Worm (Caenorhabditis elegans): ENCODE data around the gene nep-25.

nep-25 gene

DNA sequence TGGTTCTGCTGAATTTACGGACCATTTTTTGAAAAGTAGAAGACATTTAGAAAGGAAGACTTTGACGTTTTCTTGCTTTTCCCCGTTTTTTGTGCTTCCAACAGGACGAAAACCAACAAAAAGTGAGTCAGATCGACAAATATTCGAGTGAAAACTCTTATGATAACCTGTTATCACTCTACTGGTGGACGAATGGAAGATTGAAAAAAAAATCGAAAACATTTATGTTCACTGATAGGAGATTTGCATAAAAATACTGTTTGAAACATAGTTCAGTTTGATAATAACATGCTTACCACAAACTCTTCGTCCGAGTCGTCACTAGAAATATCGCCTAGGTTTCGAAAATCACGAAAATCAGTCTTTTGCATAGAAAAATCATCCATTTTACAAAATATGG is 30.4 kb downstream of the nep-25 start:
- TF ChIP-seq fos-1 (tag; optimal IDR thresholded peaks at IDR 0.05) (peak; percentile 53), mab-5 (tag; optimal IDR thresholded peaks at IDR 0.05) (no peak), peb-1 (tag; optimal IDR thresholded peaks at IDR 0.05) (no peak)

DNA sequence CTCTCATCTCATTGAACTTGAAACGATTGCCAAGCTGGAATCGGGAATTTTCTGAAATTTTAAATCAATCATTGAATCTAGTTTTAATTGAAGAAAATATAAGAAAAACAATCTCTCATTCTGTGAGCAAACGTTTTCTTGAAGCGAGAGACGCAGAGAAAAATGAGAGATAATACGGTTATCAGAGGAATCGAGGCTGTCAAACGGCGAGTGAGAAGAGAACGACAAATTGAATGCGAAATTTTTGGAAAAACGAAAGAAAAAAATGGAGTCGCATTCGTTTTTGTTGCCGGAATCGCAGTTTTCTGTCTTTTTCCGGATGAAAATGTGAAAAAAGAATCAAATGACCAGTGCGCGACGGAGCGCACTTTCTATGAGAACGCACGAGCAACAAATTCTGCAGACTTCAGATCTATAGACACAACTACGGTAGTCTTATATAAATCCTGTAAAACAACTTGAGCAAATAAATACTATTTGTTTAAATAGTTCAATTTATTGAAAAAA is 31.6 kb downstream of the nep-25 start, which contains the start of gene tex-2:
Gene tex-2 (minus strand): TSS at position 51 of the 507 bp plus-strand sequence.
- peak; percentile 48 for TF ChIP-seq nhr-129 (tag; optimal IDR thresholded peaks at IDR 0.05)
- TF ChIP-seq mdl-1 (tag; optimal IDR thresholded peaks at IDR 0.05), result no peak
- TF ChIP-seq ceh-16 (tag; optimal IDR thresholded peaks at IDR 0.05), result no peak
- TF ChIP-seq ztf-4 (tag; optimal IDR thresholded peaks at IDR 0.05), result no peak
- TF ChIP-seq C34F6.9 (tag; optimal IDR thresholded peaks at IDR 0.05), result peak; percentile 34
- no peak for TF ChIP-seq R02D3.7 (tag; optimal IDR thresholded peaks at IDR 0.05)
- TF ChIP-seq unc-62 (GFP tag; optimal IDR thresholded peaks at IDR 0.05), result no peak
- no peak for TF ChIP-seq snpc-4 (tag; optimal IDR thresholded peaks at IDR 0.05)
- peak; percentile 9 for TF ChIP-seq crh-2 (tag; optimal IDR thresholded peaks at IDR 0.05)
- no peak for TF ChIP-seq mab-5 (tag; optimal IDR thresholded peaks at IDR 0.05)
- no peak for TF ChIP-seq ztf-11 (tag; optimal IDR thresholded peaks at IDR 0.05)
- TF ChIP-seq skn-1 (tag; optimal IDR thresholded peaks at IDR 0.05), result no peak
- peak in 1 of 2 experiments; percentile 33 for TF ChIP-seq lsy-2 (tag; optimal IDR thresholded peaks at IDR 0.05)
- TF ChIP-seq Y55F3AM.14 (GFP tag; optimal IDR thresholded peaks at IDR 0.05), result no peak
- no peak for TF ChIP-seq ztf-1 (GFP tag; conservative IDR thresholded peaks at IDR 0.05)
- no peak for TF ChIP-seq nhr-12 (tag; optimal IDR thresholded peaks at IDR 0.05)
- TF ChIP-seq lin-11 (tag; optimal IDR thresholded peaks at IDR 0.05), result no peak
- TF ChIP-seq nhr-21 (tag; optimal IDR thresholded peaks at IDR 0.05), result no peak
- TF ChIP-seq dmd-4 (tag; optimal IDR thresholded peaks at IDR 0.05), result no peak
- no peak for TF ChIP-seq sma-9 (GFP tag; optimal IDR thresholded peaks at IDR 0.05)
- no peak for TF ChIP-seq sma-9 (tag; optimal IDR thresholded peaks at IDR 0.05)
- peak; percentile 13 for TF ChIP-seq lin-13 (GFP tag; optimal IDR thresholded peaks at IDR 0.05)
- peak; percentile 55 for TF ChIP-seq unc-55 (GFP tag; optimal IDR thresholded peaks at IDR 0.05)
- no peak for TF ChIP-seq elt-3 (tag; optimal IDR thresholded peaks at IDR 0.05)
- no peak for TF ChIP-seq elt-1 (tag; optimal IDR thresholded peaks at IDR 0.05)
- no peak for TF ChIP-seq nhr-11 (tag; optimal IDR thresholded peaks at IDR 0.05)
- TF ChIP-seq blmp-1 (tag; optimal IDR thresholded peaks at IDR 0.05; ENCODE audit: insufficient read depth), result no peak
- TF ChIP-seq ama-1 (optimal IDR thresholded peaks at IDR 0.05), result no peak
- TF ChIP-seq lin-39 (tag; optimal IDR thresholded peaks at IDR 0.05), result no peak
- peak; percentile 24 for TF ChIP-seq zag-1 (tag; optimal IDR thresholded peaks at IDR 0.05)
- no peak for TF ChIP-seq alr-1 (tag; optimal IDR thresholded peaks at IDR 0.05)
- TF ChIP-seq F13H6.1 (tag; optimal IDR thresholded peaks at IDR 0.05), result peak; percentile 32
- no peak for TF ChIP-seq nhr-23 (tag; optimal IDR thresholded peaks at IDR 0.05)
- TF ChIP-seq peb-1 (tag; optimal IDR thresholded peaks at IDR 0.05), result no peak
- no peak for TF ChIP-seq nhr-77 (tag; optimal IDR thresholded peaks at IDR 0.05)
- no peak for TF ChIP-seq egl-27 (tag; optimal IDR thresholded peaks at IDR 0.05)
- no peak for TF ChIP-seq unc-39 (tag; optimal IDR thresholded peaks at IDR 0.05)
- TF ChIP-seq nhr-6 (tag; optimal IDR thresholded peaks at IDR 0.05), result no peak
- TF ChIP-seq mbf-1 (tag; optimal IDR thresholded peaks at IDR 0.05), result no peak
- TF ChIP-seq sem-4 (tag; optimal IDR thresholded peaks at IDR 0.05), result no peak
- no peak for TF ChIP-seq nhr-10 (tag; optimal IDR thresholded peaks at IDR 0.05)
- TF ChIP-seq nhr-237 (tag; optimal IDR thresholded peaks at IDR 0.05), result no peak
- no peak for TF ChIP-seq ZK546.5 (tag; optimal IDR thresholded peaks at IDR 0.05)
- TF ChIP-seq fos-1 (tag; optimal IDR thresholded peaks at IDR 0.05), result peak; percentile 77
- no peak for TF ChIP-seq sma-3 (GFP tag; optimal IDR thresholded peaks at IDR 0.05)
- no peak for TF ChIP-seq gmeb-1 (tag; optimal IDR thresholded peaks at IDR 0.05)
- TF ChIP-seq aly-2 (tag; optimal IDR thresholded peaks at IDR 0.05), result no peak
- no peak for TF ChIP-seq nhr-25 (tag; optimal IDR thresholded peaks at IDR 0.05)
- TF ChIP-seq ceh-82 (tag; optimal IDR thresholded peaks at IDR 0.05), result no peak

Data from whole organism, L2 larva.